Worm (Caenorhabditis elegans): Measurements from ENCODE around the gene C18A11.1.
A peak's percentile ranks its signal among the peaks of the same experiment; 100 is the strongest.

C18A11.1 gene

ce11 chrX:8026709-8027108 lies 42.4 kb upstream of the C18A11.1 start:
- TF ChIP-seq R02D3.7 (tag; optimal IDR thresholded peaks at IDR 0.05) (no peak), nhr-6 (tag; optimal IDR thresholded peaks at IDR 0.05) (no peak), spr-1 (tag; optimal IDR thresholded peaks at IDR 0.05) (no peak), nhr-77 (tag; optimal IDR thresholded peaks at IDR 0.05) (peak; percentile 64), nhr-11 (tag; optimal IDR thresholded peaks at IDR 0.05) (peak; percentile 8), lin-39 (tag; optimal IDR thresholded peaks at IDR 0.05) (no peak), php-3 (GFP tag; IDR thresholded peaks at IDR 0.05) (no peak), nhr-76 (tag; optimal IDR thresholded peaks at IDR 0.05) (no peak), F37D6.2 (tag; optimal IDR thresholded peaks at IDR 0.05) (no peak), ceh-20 (GFP tag; IDR thresholded peaks at IDR 0.05) (no peak), daf-8 (GFP tag; IDR thresholded peaks at IDR 0.05) (no peak), tag-97 (GFP tag; IDR thresholded peaks at IDR 0.05) (no peak), mep-1 (tag; optimal IDR thresholded peaks at IDR 0.05) (no peak), dmd-9 (GFP tag; IDR thresholded peaks at IDR 0.05) (no peak), nhr-25 (tag; optimal IDR thresholded peaks at IDR 0.05; ENCODE audit: borderline replicate concordance, insufficient read depth) (no peak), nhr-48 (tag; optimal IDR thresholded peaks at IDR 0.05) (peak; percentile 24), daf-12 (tag; optimal IDR thresholded peaks at IDR 0.05) (no peak), nhr-102 (tag; optimal IDR thresholded peaks at IDR 0.05) (no peak), ces-1 (GFP tag; optimal IDR thresholded peaks at IDR 0.05) (no peak), hlh-11 (tag; optimal IDR thresholded peaks at IDR 0.05) (peak; percentile 46), unc-62 (GFP tag; optimal IDR thresholded peaks at IDR 0.05 in 1 of 2) (peak in 1 of 2 experiments; percentile 90), unc-62 (tag; optimal IDR thresholded peaks at IDR 0.05) (no peak), ZK546.5 (tag; optimal IDR thresholded peaks at IDR 0.05) (no peak), dpl-1 (GFP tag; optimal IDR thresholded peaks at IDR 0.05) (no peak), ZK337.2 (GFP tag; IDR thresholded peaks at IDR 0.05) (no peak), zfp-3 (GFP tag; conservative IDR thresholded peaks at IDR 0.05) (no peak), ceh-82 (tag; optimal IDR thresholded peaks at IDR 0.05) (no peak), zfp-2 (tag; optimal IDR thresholded peaks at IDR 0.05) (no peak), T20F7.1 (GFP tag; optimal IDR thresholded peaks at IDR 0.05) (no peak), gei-8 (GFP tag; optimal IDR thresholded peaks at IDR 0.05) (no peak), ceh-32 (tag; optimal IDR thresholded peaks at IDR 0.05; ENCODE audit: poor library complexity) (no peak), mxl-3 (GFP tag; optimal IDR thresholded peaks at IDR 0.05) (no peak), rbr-2 (tag; optimal IDR thresholded peaks at IDR 0.05) (no peak), dve-1 (tag; optimal IDR thresholded peaks at IDR 0.05; ENCODE audit: insufficient read depth) (peak; percentile 45), lin-38 (GFP tag; IDR thresholded peaks at IDR 0.05) (no peak), hlh-30 (tag; optimal IDR thresholded peaks at IDR 0.05; ENCODE audit: insufficient read depth) (peak; percentile 93), ceh-62 (tag; optimal IDR thresholded peaks at IDR 0.05) (no peak), mxl-2 (GFP tag; conservative IDR thresholded peaks at IDR 0.05) (no peak), aly-2 (tag; optimal IDR thresholded peaks at IDR 0.05) (no peak), vab-7 (GFP tag; IDR thresholded peaks at IDR 0.05) (no peak), ama-1 (optimal IDR thresholded peaks at IDR 0.05) (peak; percentile 53), unc-39 (tag; optimal IDR thresholded peaks at IDR 0.05) (no peak), nhr-41 (GFP tag; IDR thresholded peaks at IDR 0.05) (no peak), nhr-10 (tag; optimal IDR thresholded peaks at IDR 0.05) (no peak), lin-29 (GFP tag; IDR thresholded peaks at IDR 0.05) (no peak), zip-2 (tag; optimal IDR thresholded peaks at IDR 0.05) (no peak), jun-1 (tag; optimal IDR thresholded peaks at IDR 0.05) (no peak), mdt-29 (GFP tag; IDR thresholded peaks at IDR 0.05) (peak; percentile 23; the same call in 1 of the 2 replicates), Y48G9A.11 (GFP tag; IDR thresholded peaks at IDR 0.05) (no peak), Y105C5A.15 (GFP tag; IDR thresholded peaks at IDR 0.05) (no peak), snpc-1.2 (GFP tag; IDR thresholded peaks at IDR 0.05) (no peak), lim-7 (GFP tag; IDR thresholded peaks at IDR 0.05) (no peak), ctbp-1 (GFP tag; IDR thresholded peaks at IDR 0.05) (no peak)
